Fruit fly (Drosophila melanogaster) whole organism, prepupa: Measurements from ENCODE around the gene CG13699.

Experiments used
- CG10631 ChIP-seq: fragments of 200-800 bp; sonication (Bioruptor generic); optimal IDR thresholded peaks from 2 replicates; lab custom pipeline; 2016; ENCODE audit warnings: missing biosample characterization, missing genetic modification characterization
- CG16779 ChIP-seq: fragments of 200-800 bp; sonication (Bioruptor generic); optimal IDR thresholded peaks from 3 replicates; lab custom pipeline; 2017; ENCODE audit warnings: missing biosample characterization, mild to moderate bottlenecking, missing genetic modification characterization
- CG31627 ChIP-seq: fragments of 200-800 bp; sonication (Bioruptor generic); optimal IDR thresholded peaks from 3 replicates; lab custom pipeline; 2016; ENCODE audit warnings: missing biosample characterization, missing genetic modification characterization
- CG4318 ChIP-seq: fragments of 200-800 bp; sonication (Bioruptor generic); optimal IDR thresholded peaks from 3 replicates; lab custom pipeline; 2017; ENCODE audit warnings: missing biosample characterization, mild to moderate bottlenecking, missing genetic modification characterization
- CG6808 ChIP-seq: fragments of 200-800 bp; sonication (Bioruptor generic); optimal IDR thresholded peaks from 3 replicates; lab custom pipeline; 2017; ENCODE audit warnings: missing biosample characterization, missing genetic modification characterization, mild to moderate bottlenecking, moderate library complexity, missing genetic modification reagents
- Eip78C ChIP-seq: fragments of 200-800 bp; sonication (Bioruptor generic); peaks from one replicate; lab custom pipeline; 2016; ENCODE audit warnings: missing biosample characterization, missing genetic modification characterization
- Gug ChIP-seq: fragments of 200-800 bp; sonication (Bioruptor generic); IDR thresholded peaks from 2 replicates; pipeline ENCODE4 v1.3.6; 2022; ENCODE audit warnings: missing biosample characterization, missing genetic modification characterization
- Sox102F ChIP-seq: fragments of 200-800 bp; sonication (Bioruptor generic); optimal IDR thresholded peaks from 2 replicates; lab custom pipeline; 2016; ENCODE audit warnings: missing biosample characterization, mild to moderate bottlenecking, missing genetic modification characterization
- acj6 ChIP-seq: fragments of 200-800 bp; sonication (Bioruptor generic); optimal IDR thresholded peaks from 3 replicates; lab custom pipeline; 2016; ENCODE audit warnings: missing biosample characterization, missing genetic modification characterization

dm6 chr3L:18194323-18194996, 32.1 kb upstream of the CG13699 start:
- TF ChIP-seq CG31627 (peak; percentile 94), Sox102F (peak; percentile 94), CG4318 (no peak), acj6 (GFP tag; lab: Kevin White, UChicago) (peak; percentile 91), Gug (GFP tag; lab: Robert Waterston, UW) (peak; percentile 39; the same call in 1 of the 2 replicates), CG6808 (peak; percentile 82), Eip78C (GFP tag; lab: Kevin White, UChicago) (peak; percentile 97), CG10631 (peak; percentile 72), CG16779 (peak; percentile 11)
